Fruit fly (Drosophila melanogaster) whole organism, prepupa: ENCODE data around the gene CG45066.

Source experiments
- Blimp-1 ChIP-seq: fragments of 200-800 bp; sonication (Bioruptor generic); optimal IDR thresholded peaks from 3 replicates; lab custom pipeline; 2017; ENCODE audit warnings: missing biosample characterization, missing genetic modification characterization, mild to moderate bottlenecking, moderate library complexity, missing genetic modification reagents
- CG10631 ChIP-seq: fragments of 200-800 bp; sonication (Bioruptor generic); optimal IDR thresholded peaks from 2 replicates; lab custom pipeline; 2016; ENCODE audit warnings: missing biosample characterization, missing genetic modification characterization
- CG11294 ChIP-seq: fragments of 200-800 bp; sonication (Bioruptor generic); IDR thresholded peaks from 2 replicates; pipeline ENCODE4 v1.3.6; 2022; ENCODE audit warnings: missing biosample characterization, missing genetic modification characterization
- CG11902 ChIP-seq: fragments of 200-800 bp; sonication (Bioruptor generic); optimal IDR thresholded peaks from 3 replicates; lab custom pipeline; 2016; ENCODE audit warnings: missing biosample characterization, missing genetic modification characterization
- CG15336 ChIP-seq: fragments of 200-800 bp; sonication (Bioruptor generic); IDR thresholded peaks from 2 replicates; pipeline ENCODE4 v1.3.6; 2022; ENCODE audit warnings: missing biosample characterization, missing genetic modification characterization
- CG1621 ChIP-seq: fragments of 200-800 bp; sonication (Bioruptor generic); optimal IDR thresholded peaks from 3 replicates; lab custom pipeline; 2018; ENCODE audit warnings: missing biosample characterization, mild to moderate bottlenecking, missing genetic modification characterization
- CG3032 ChIP-seq: fragments of 200-800 bp; optimal IDR thresholded peaks from 2 replicates; lab custom pipeline; 2019; ENCODE audit warnings: missing biosample characterization, mild to moderate bottlenecking, missing genetic modification characterization, moderate library complexity
- CG31627 ChIP-seq: fragments of 200-800 bp; sonication (Bioruptor generic); optimal IDR thresholded peaks from 3 replicates; lab custom pipeline; 2016; ENCODE audit warnings: missing biosample characterization, missing genetic modification characterization
- CG34406 ChIP-seq: fragments of 200-800 bp; sonication (Bioruptor generic); optimal IDR thresholded peaks from 3 replicates; lab custom pipeline; 2016; ENCODE audit warnings: missing biosample characterization, missing genetic modification characterization
- CG4318 ChIP-seq: fragments of 200-800 bp; sonication (Bioruptor generic); optimal IDR thresholded peaks from 3 replicates; lab custom pipeline; 2017; ENCODE audit warnings: missing biosample characterization, mild to moderate bottlenecking, missing genetic modification characterization
- CG6163 ChIP-seq: fragments of 200-800 bp; sonication (Bioruptor generic); IDR thresholded peaks from 3 replicates; pipeline ENCODE4 v1.3.6; 2022; ENCODE audit warnings: missing biosample characterization, missing genetic modification characterization
- CG6276 ChIP-seq: fragments of 200-800 bp; sonication (Bioruptor generic); optimal IDR thresholded peaks from 2 replicates; lab custom pipeline; 2017; ENCODE audit warnings: missing biosample characterization, mild to moderate bottlenecking, missing genetic modification characterization
- CG6792 ChIP-seq: fragments of 200-800 bp; sonication (Bioruptor generic); optimal IDR thresholded peaks from 3 replicates; lab custom pipeline; 2016; ENCODE audit warnings: missing biosample characterization, missing genetic modification characterization
- CG6808 ChIP-seq: fragments of 200-800 bp; sonication (Bioruptor generic); optimal IDR thresholded peaks from 3 replicates; lab custom pipeline; 2017; ENCODE audit warnings: missing biosample characterization, missing genetic modification characterization, mild to moderate bottlenecking, moderate library complexity, missing genetic modification reagents
- CG6854 ChIP-seq: fragments of 200-800 bp; sonication (Bioruptor generic); optimal IDR thresholded peaks from 2 replicates; lab custom pipeline; 2017; ENCODE audit warnings: missing biosample characterization, mild to moderate bottlenecking, missing genetic modification characterization
- CG8119 ChIP-seq: fragments of 200-800 bp; sonication (Bioruptor generic); IDR thresholded peaks from 3 replicates; pipeline ENCODE4 v1.3.6; 2022; ENCODE audit warnings: missing biosample characterization, missing genetic modification characterization
- CG8632 ChIP-seq: fragments of 200-800 bp; sonication (Bioruptor generic); optimal IDR thresholded peaks from 3 replicates; lab custom pipeline; 2016; ENCODE audit warnings: missing biosample characterization, missing genetic modification characterization
- CG9139 ChIP-seq: fragments of 200-800 bp; sonication (Bioruptor generic); optimal IDR thresholded peaks from 3 replicates; lab custom pipeline; 2017; ENCODE audit warnings: missing biosample characterization, mild to moderate bottlenecking, missing genetic modification characterization
- Eip75B ChIP-seq: fragments of 200-800 bp; sonication (Bioruptor generic); optimal IDR thresholded peaks from 3 replicates; lab custom pipeline; 2016; ENCODE audit warnings: missing biosample characterization, missing genetic modification characterization
- Eip78C ChIP-seq: fragments of 200-800 bp; sonication (Bioruptor generic); peaks from one replicate; lab custom pipeline; 2016; ENCODE audit warnings: missing biosample characterization, missing genetic modification characterization
- Eip93F ChIP-seq: fragments of 200-800 bp; sonication (Bioruptor generic); optimal IDR thresholded peaks from 2 replicates; lab custom pipeline; 2016; ENCODE audit warnings: missing biosample characterization, mild to moderate bottlenecking, missing genetic modification characterization
- Ets21C ChIP-seq: fragments of 200-800 bp; sonication (Bioruptor generic); optimal IDR thresholded peaks from 3 replicates; lab custom pipeline; 2016; ENCODE audit warnings: missing biosample characterization, missing genetic modification characterization
- Hr38 ChIP-seq: sonication (Bioruptor generic); optimal IDR thresholded peaks from 2 replicates; lab custom pipeline; 2016; ENCODE audit warnings: missing biosample characterization, missing genetic modification characterization
- Hr39 ChIP-seq: fragments of 200-800 bp; sonication (Bioruptor generic); optimal IDR thresholded peaks from 2 replicates; lab custom pipeline; 2016; ENCODE audit warnings: missing biosample characterization, missing genetic modification characterization
- Met ChIP-seq: fragments of 200-800 bp; sonication (Bioruptor generic); optimal IDR thresholded peaks from 3 replicates; lab custom pipeline; 2016; ENCODE audit warnings: missing biosample characterization, missing genetic modification characterization
- OdsH ChIP-seq: fragments of 200-800 bp; sonication (Bioruptor generic); optimal IDR thresholded peaks from 3 replicates; lab custom pipeline; 2016; ENCODE audit warnings: missing biosample characterization, missing genetic modification characterization
- Smox ChIP-seq: fragments of 200-800 bp; sonication (Bioruptor generic); optimal IDR thresholded peaks from 3 replicates; lab custom pipeline; 2016; ENCODE audit warnings: missing biosample characterization, missing genetic modification characterization
- Sox14 ChIP-seq: fragments of 200-800 bp; sonication (Bioruptor generic); optimal IDR thresholded peaks from 3 replicates; lab custom pipeline; 2016; ENCODE audit warnings: missing biosample characterization, missing genetic modification characterization
- Sox15 ChIP-seq: fragments of 200-800 bp; sonication (Bioruptor generic); optimal IDR thresholded peaks from 3 replicates; lab custom pipeline; 2016; ENCODE audit warnings: missing biosample characterization, missing genetic modification characterization
- achi ChIP-seq: fragments of 200-800 bp; sonication (Bioruptor generic); optimal IDR thresholded peaks from 3 replicates; lab custom pipeline; 2016; ENCODE audit warnings: missing biosample characterization, missing genetic modification characterization
- cyc ChIP-seq: fragments of 200-800 bp; sonication (Bioruptor generic); optimal IDR thresholded peaks from 3 replicates; lab custom pipeline; 2016; ENCODE audit warnings: missing biosample characterization, missing genetic modification characterization
- dac ChIP-seq: fragments of 200-800 bp; sonication (Bioruptor generic); optimal IDR thresholded peaks from 2 replicates; lab custom pipeline; 2017; ENCODE audit warnings: missing biosample characterization, mild to moderate bottlenecking, missing genetic modification characterization
- dsx ChIP-seq: fragments of 200-800 bp; optimal IDR thresholded peaks from 3 replicates; lab custom pipeline; 2019; ENCODE audit warnings: missing biosample characterization, mild to moderate bottlenecking, missing genetic modification characterization, moderate library complexity; ENCODE audit not compliant: poor library complexity, severe bottlenecking
- eg ChIP-seq: fragments of 200-800 bp; sonication (Bioruptor generic); IDR thresholded peaks from 3 replicates; pipeline ENCODE4 v1.3.6; 2022; ENCODE audit warnings: missing biosample characterization, missing genetic modification characterization
- esn ChIP-seq: fragments of 200-800 bp; sonication (Bioruptor generic); optimal IDR thresholded peaks from 2 replicates; lab custom pipeline; 2016; ENCODE audit warnings: missing biosample characterization, mild to moderate bottlenecking, missing genetic modification characterization, moderate library complexity
- lz ChIP-seq: fragments of 200-800 bp; sonication (Bioruptor generic); optimal IDR thresholded peaks from 3 replicates; lab custom pipeline; 2016; ENCODE audit warnings: missing biosample characterization, missing genetic modification characterization
- pdm3 ChIP-seq: fragments of 200-800 bp; sonication (Bioruptor generic); optimal IDR thresholded peaks from 3 replicates; lab custom pipeline; 2016; ENCODE audit warnings: missing biosample characterization, missing genetic modification characterization
- spab ChIP-seq: fragments of 200-800 bp; sonication (Bioruptor generic); optimal IDR thresholded peaks from 2 replicates; lab custom pipeline; 2017; ENCODE audit warnings: missing biosample characterization, mild to moderate bottlenecking, missing genetic modification characterization, missing genetic modification reagents
- ss ChIP-seq, 2 experiments: fragments of 200-800 bp; sonication (Bioruptor generic); optimal IDR thresholded peaks; 2 replicates in 1 of 2; 3 replicates in 1 of 2; lab custom pipeline; 2017 to 2018; ENCODE audit warnings: mild to moderate bottlenecking in 2 of 2, missing biosample characterization in 2 of 2, missing genetic modification characterization in 2 of 2, moderate library complexity in 1 of 2
- svp ChIP-seq: fragments of 200-800 bp; sonication (Bioruptor generic); peaks from one replicate; lab custom pipeline; 2016; ENCODE audit warnings: missing biosample characterization, missing genetic modification characterization
- topi ChIP-seq: fragments of 200-800 bp; sonication (Bioruptor generic); optimal IDR thresholded peaks from 3 replicates; lab custom pipeline; 2016; ENCODE audit warnings: missing biosample characterization, missing genetic modification characterization
- vri ChIP-seq: fragments of 200-800 bp; sonication (Bioruptor generic); optimal IDR thresholded peaks from 3 replicates; lab custom pipeline; 2016; ENCODE audit warnings: missing biosample characterization, mild to moderate bottlenecking, missing genetic modification characterization

Gene CG45066

DNA sequence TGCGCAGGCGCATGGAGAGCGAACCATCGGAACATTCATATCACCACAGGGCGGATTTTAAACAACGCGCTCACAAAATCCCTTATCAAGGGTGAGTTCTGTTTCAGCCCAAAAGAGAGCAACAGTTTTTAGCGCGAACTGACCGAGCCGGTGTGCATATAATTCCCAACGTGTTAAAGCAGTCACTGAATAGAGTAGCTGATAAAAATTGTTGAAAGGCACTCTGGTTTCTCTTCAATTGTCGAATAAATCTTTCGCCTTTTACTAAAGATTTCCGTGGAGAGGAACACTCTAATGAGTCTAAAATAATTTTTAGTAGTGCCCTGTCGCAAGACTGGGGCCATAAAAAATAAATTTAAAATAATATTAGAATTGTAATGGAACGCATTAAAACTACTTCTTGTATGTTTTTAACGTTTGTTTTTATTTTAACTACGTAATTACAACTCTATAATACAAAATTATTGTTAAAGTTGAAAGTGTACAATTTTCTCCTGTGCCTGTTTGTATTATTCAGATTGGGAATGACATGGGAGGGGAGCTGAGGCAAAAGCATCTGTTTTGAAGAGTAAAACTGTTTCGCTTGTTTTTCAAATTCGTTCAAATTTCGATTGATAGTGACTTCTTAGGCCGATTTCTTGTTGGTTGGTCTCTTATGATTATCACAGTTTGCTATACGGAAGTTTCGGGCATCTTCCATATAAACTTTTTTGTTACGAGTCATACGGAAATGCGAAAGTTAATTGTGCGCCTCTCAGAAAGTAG is 20.3 kb downstream of the CG45066 start:
- no peak for TF ChIP-seq dac (GFP tag; lab: Kevin White, UChicago)
- peak; percentile 16 for TF ChIP-seq CG10631 (GFP tag; lab: Kevin White, UChicago)
- peak; percentile 7 for TF ChIP-seq CG3032
- TF ChIP-seq Hr38 (GFP tag; lab: Kevin White, UChicago) = no peak
- peak; percentile 56 for TF ChIP-seq lz (GFP tag; lab: Kevin White, UChicago)
- no peak for TF ChIP-seq CG1621 (tag; lab: Kevin White, UChicago)
- 0 out of 2 replicates have a peak, but pooled peaks have one; percentile 25 for TF ChIP-seq CG15336 (GFP tag; lab: Robert Waterston, UW)
- no peak for TF ChIP-seq Met
- peak; percentile 5 for TF ChIP-seq CG6854 (GFP tag; lab: Kevin White, UChicago)
- TF ChIP-seq eg (GFP tag; lab: Robert Waterston, UW) = peak; percentile 50; the same call in 1 of the 3 replicates
- TF ChIP-seq CG6163 (GFP tag; lab: Robert Waterston, UW) = peak; percentile 48; the same call in 1 of the 3 replicates
- no peak for TF ChIP-seq CG34406 (GFP tag; lab: Kevin White, UChicago)
- TF ChIP-seq achi (GFP tag; lab: Kevin White, UChicago) = no peak
- peak; percentile 50 for TF ChIP-seq dsx (GFP tag; lab: Kevin White, UChicago)
- TF ChIP-seq CG11902 (GFP tag; lab: Kevin White, UChicago) = no peak
- no peak for TF ChIP-seq Ets21C (GFP tag; lab: Kevin White, UChicago)
- TF ChIP-seq spab (GFP tag; lab: Kevin White, UChicago) = no peak
- TF ChIP-seq Eip78C (GFP tag; lab: Kevin White, UChicago) = peak; percentile 79
- no peak for TF ChIP-seq CG9139
- no peak for TF ChIP-seq CG8119 (GFP tag; lab: Robert Waterston, UW)
- TF ChIP-seq Eip93F (GFP tag; lab: Kevin White, UChicago) = peak; percentile 38
- TF ChIP-seq CG6792 (GFP tag; lab: Kevin White, UChicago) = peak; percentile 17
- no peak for TF ChIP-seq CG8632
- TF ChIP-seq Hr39 (GFP tag; lab: Kevin White, UChicago) = no peak
- TF ChIP-seq OdsH (GFP tag; lab: Kevin White, UChicago) = no peak
- TF ChIP-seq CG6276 (GFP tag; lab: Kevin White, UChicago) = no peak
- no peak for TF ChIP-seq svp (GFP tag; lab: Kevin White, UChicago)
- no peak for TF ChIP-seq CG11294
- no peak for TF ChIP-seq pdm3
- peak; percentile 25 for TF ChIP-seq vri
- TF ChIP-seq cyc (GFP tag; lab: Kevin White, UChicago) = peak; percentile 43
- TF ChIP-seq Eip75B = no peak
- TF ChIP-seq Sox14 = no peak
- TF ChIP-seq esn (GFP tag; lab: Kevin White, UChicago) = peak; percentile 63
- TF ChIP-seq Blimp-1 (GFP tag; lab: Kevin White, UChicago) = no peak
- no peak for TF ChIP-seq CG6808 (GFP tag; lab: Kevin White, UChicago)
- TF ChIP-seq, all 60 proteins: peak for 14

- TF ChIP-seq Sox14 = no peak
- TF ChIP-seq topi (GFP tag; lab: Kevin White, UChicago) = no peak
- TF ChIP-seq CG9139 = no peak
- no peak for TF ChIP-seq vri
- TF ChIP-seq CG34406 (GFP tag; lab: Kevin White, UChicago) = no peak
- no peak for TF ChIP-seq CG31627 (GFP tag; lab: Kevin White, UChicago)
- no peak for TF ChIP-seq CG4318 (GFP tag; lab: Kevin White, UChicago)
- no peak for TF ChIP-seq Smox
- TF ChIP-seq CG8119 (GFP tag; lab: Robert Waterston, UW) = no peak
- no peak for TF ChIP-seq ss (GFP tag; optimal IDR thresholded peaks at IDR 0.05; lab: Kevin White, UChicago)
- no peak for TF ChIP-seq Sox15 (GFP tag; lab: Kevin White, UChicago)
- TF ChIP-seq lz (GFP tag; lab: Kevin White, UChicago) = no peak
Measured at dm6 chr3L:3089012-3089411, 22.0 kb downstream of the CG45066 start.
